Worm (Caenorhabditis elegans) whole organism, midembryonic: Measurements from ENCODE around the gene C55A1.1.

ENCODE experiments used
- flt-1 ChIP-seq: fragments of 200-800 bp; sonication (Bioruptor generic); IDR thresholded peaks from 2 replicates; pipeline ENCODE4 v1.3.6; 2022; ENCODE audit warnings: missing genetic modification characterization, missing compliant biosample characterization
- ref-1 ChIP-seq: fragments of 200-800 bp; sonication (Bioruptor generic); conservative IDR thresholded peaks from 2 replicates; pipeline ENCODE4 v1.3.6; 2022; ENCODE audit warnings: missing genetic modification reagents, missing genetic modification characterization, missing compliant biosample characterization
- tab-1 ChIP-seq: fragments of 200-800 bp; sonication (Bioruptor generic); IDR thresholded peaks from 2 replicates; pipeline ENCODE4 v1.3.6; 2022; ENCODE audit warnings: missing genetic modification characterization, missing compliant biosample characterization
- ztf-23 ChIP-seq: fragments of 200-800 bp; sonication (Bioruptor generic); IDR thresholded peaks from 2 replicates; pipeline ENCODE4 v1.3.6; 2022; ENCODE audit warnings: missing genetic modification reagents, missing genetic modification characterization, missing compliant biosample characterization

ce11 chrV:15661580-15661979 is 40.0 kb downstream of the C55A1.1 start:
- no peak for TF ChIP-seq ztf-23 (GFP tag; lab: Robert Waterston, UW)
- TF ChIP-seq flt-1: no peak
- TF ChIP-seq tab-1: no peak
- no peak for TF ChIP-seq ref-1
